Worm (Caenorhabditis elegans): Measurements from ENCODE around the gene mgrn-1.

Gene mgrn-1

ce11 chrX:14297209-14297608 is 14.3 kb downstream of the mgrn-1 start (continued):
- TF ChIP-seq egl-5 (tag; optimal IDR thresholded peaks at IDR 0.05): peak; percentile 37
- no peak for TF ChIP-seq nhr-28 (tag; optimal IDR thresholded peaks at IDR 0.05)
- TF ChIP-seq fkh-2 (tag; optimal IDR thresholded peaks at IDR 0.05): no peak
- peak; percentile 30 for TF ChIP-seq elt-2 (tag; optimal IDR thresholded peaks at IDR 0.05)
- TF ChIP-seq pha-4 (tag; optimal IDR thresholded peaks at IDR 0.05): peak; percentile 80
- no peak for TF ChIP-seq ZK546.5 (tag; optimal IDR thresholded peaks at IDR 0.05)
- TF ChIP-seq ztf-4 (tag; optimal IDR thresholded peaks at IDR 0.05): no peak
- no peak for TF ChIP-seq nhr-12 (tag; optimal IDR thresholded peaks at IDR 0.05)
- no peak for TF ChIP-seq fos-1 (tag; optimal IDR thresholded peaks at IDR 0.05)
- peak; percentile 50 for TF ChIP-seq jun-1 (tag; optimal IDR thresholded peaks at IDR 0.05)
- TF ChIP-seq ama-1 (optimal IDR thresholded peaks at IDR 0.05): no peak
- peak; percentile 10 for TF ChIP-seq pqm-1 (tag; optimal IDR thresholded peaks at IDR 0.05)
- TF ChIP-seq eor-1 (tag; optimal IDR thresholded peaks at IDR 0.05): no peak

ce11 chrX:14296559-14296958 is 14.9 kb downstream of the mgrn-1 start, which contains the start of gene madd-3:
madd-3 (minus strand) TSS chrX:14296659.
- TF ChIP-seq jun-1 (tag; optimal IDR thresholded peaks at IDR 0.05) (no peak), ceh-82 (tag; optimal IDR thresholded peaks at IDR 0.05) (no peak)

DNA sequence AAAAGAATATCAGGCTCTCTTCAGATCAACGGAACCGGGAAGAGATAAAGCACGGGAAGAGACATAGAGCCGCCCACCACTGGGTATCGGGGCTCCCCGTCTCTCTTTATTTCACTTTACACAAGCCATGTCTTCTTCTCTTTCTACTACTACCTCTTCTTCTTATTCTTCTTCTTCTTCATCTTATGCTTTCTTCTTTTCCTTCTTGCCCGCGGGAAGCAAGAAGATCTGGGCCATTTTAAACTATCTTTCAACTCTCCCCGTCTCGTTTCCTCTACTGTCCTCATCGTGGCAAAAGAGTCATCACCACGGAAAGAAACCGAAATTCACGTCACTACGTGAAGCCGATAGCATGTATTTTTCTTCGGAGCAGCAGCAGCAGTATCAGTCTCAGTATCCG is 18.9 kb downstream of the mgrn-1 start:
- TF ChIP-seq egl-27 (tag; optimal IDR thresholded peaks at IDR 0.05) (no peak), nhr-237 (tag; optimal IDR thresholded peaks at IDR 0.05) (no peak), lin-15B (tag; optimal IDR thresholded peaks at IDR 0.05) (no peak), ZK546.5 (tag; optimal IDR thresholded peaks at IDR 0.05) (no peak), nhr-11 (tag; optimal IDR thresholded peaks at IDR 0.05) (no peak), nhr-28 (tag; optimal IDR thresholded peaks at IDR 0.05) (no peak), nfya-1 (tag; optimal IDR thresholded peaks at IDR 0.05; ENCODE audit: insufficient read depth) (no peak), unc-62 (GFP tag; optimal IDR thresholded peaks at IDR 0.05) (no peak), ztf-4 (tag; optimal IDR thresholded peaks at IDR 0.05) (no peak)

DNA sequence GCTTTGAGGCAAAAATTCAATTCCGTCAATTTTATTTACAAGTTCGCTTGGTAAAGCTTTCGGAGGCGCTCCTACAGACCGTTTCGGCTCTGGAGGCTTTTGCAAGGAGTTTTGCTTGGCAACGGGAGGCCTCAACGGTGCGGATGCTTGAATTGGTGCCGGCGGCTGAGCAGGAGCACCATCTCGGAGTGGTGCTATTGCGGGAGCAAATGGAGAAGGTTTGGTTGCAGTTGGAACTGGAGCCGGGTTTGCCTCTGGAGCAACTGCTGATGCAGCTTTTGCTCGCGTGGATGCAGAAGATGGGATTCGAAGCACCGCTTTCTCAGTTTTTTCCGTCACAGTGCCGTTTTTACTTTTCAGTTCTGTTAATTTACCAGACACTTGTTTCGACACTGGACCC is 21.5 kb downstream of the mgrn-1 start:
- TF ChIP-seq fkh-10 (GFP tag; optimal IDR thresholded peaks at IDR 0.05): no peak
- TF ChIP-seq lin-39 (tag; optimal IDR thresholded peaks at IDR 0.05): no peak
- TF ChIP-seq nhr-25 (tag; optimal IDR thresholded peaks at IDR 0.05): no peak
- no peak for TF ChIP-seq ceh-9 (tag; optimal IDR thresholded peaks at IDR 0.05)
- no peak for TF ChIP-seq ceh-82 (tag; optimal IDR thresholded peaks at IDR 0.05)
- TF ChIP-seq daf-12 (tag; optimal IDR thresholded peaks at IDR 0.05): no peak
- TF ChIP-seq zag-1 (tag; optimal IDR thresholded peaks at IDR 0.05): no peak
- TF ChIP-seq egl-27 (tag; optimal IDR thresholded peaks at IDR 0.05): no peak
- TF ChIP-seq lin-15B (tag; optimal IDR thresholded peaks at IDR 0.05): no peak
- no peak for TF ChIP-seq elt-1 (tag; optimal IDR thresholded peaks at IDR 0.05)
- TF ChIP-seq nhr-28 (tag; optimal IDR thresholded peaks at IDR 0.05): no peak
- no peak for TF ChIP-seq snpc-4 (tag; optimal IDR thresholded peaks at IDR 0.05)
- no peak for TF ChIP-seq ztf-11 (tag; optimal IDR thresholded peaks at IDR 0.05)
- no peak for TF ChIP-seq R02D3.7 (tag; optimal IDR thresholded peaks at IDR 0.05)
- TF ChIP-seq tbx-2 (tag; optimal IDR thresholded peaks at IDR 0.05): no peak
- no peak for TF ChIP-seq nhr-43 (tag; optimal IDR thresholded peaks at IDR 0.05; ENCODE audit: poor library complexity, severe bottlenecking)

ce11 chrX:14287888-14288287 is 23.6 kb downstream of the mgrn-1 start:
- peak; percentile 14 for TF ChIP-seq nfya-1 (tag; optimal IDR thresholded peaks at IDR 0.05; ENCODE audit: insufficient read depth)
- TF ChIP-seq nhr-237 (tag; optimal IDR thresholded peaks at IDR 0.05): no peak
- peak; percentile 89 for TF ChIP-seq nhr-11 (tag; optimal IDR thresholded peaks at IDR 0.05)
- TF ChIP-seq lin-39 (tag; optimal IDR thresholded peaks at IDR 0.05): peak; percentile 9
- TF ChIP-seq zag-1 (tag; optimal IDR thresholded peaks at IDR 0.05): no peak

ce11 chrX:14281526-14281925 is 30.0 kb downstream of the mgrn-1 start, which contains the start of gene E02H4.2:
E02H4.2 (minus strand) TSS chrX:14281626.
- TF ChIP-seq ceh-28 (tag; optimal IDR thresholded peaks at IDR 0.05) (no peak), nhr-23 (tag; optimal IDR thresholded peaks at IDR 0.05) (no peak), jun-1 (tag; optimal IDR thresholded peaks at IDR 0.05) (no peak), pqm-1 (tag; optimal IDR thresholded peaks at IDR 0.05) (no peak), fkh-10 (GFP tag; optimal IDR thresholded peaks at IDR 0.05) (no peak), sea-2 (GFP tag; optimal IDR thresholded peaks at IDR 0.05) (no peak), tbx-2 (tag; optimal IDR thresholded peaks at IDR 0.05) (no peak), lin-39 (tag; optimal IDR thresholded peaks at IDR 0.05) (no peak), pha-4 (tag; optimal IDR thresholded peaks at IDR 0.05) (no peak), fkh-2 (tag; optimal IDR thresholded peaks at IDR 0.05) (no peak), mdl-1 (tag; optimal IDR thresholded peaks at IDR 0.05) (no peak), eor-1 (tag; optimal IDR thresholded peaks at IDR 0.05) (no peak), nhr-43 (tag; optimal IDR thresholded peaks at IDR 0.05; ENCODE audit: poor library complexity, severe bottlenecking) (no peak), nhr-28 (tag; optimal IDR thresholded peaks at IDR 0.05) (no peak), nhr-11 (tag; optimal IDR thresholded peaks at IDR 0.05) (no peak), nhr-76 (tag; optimal IDR thresholded peaks at IDR 0.05) (no peak), nhr-25 (tag; optimal IDR thresholded peaks at IDR 0.05) (no peak), ceh-16 (tag; optimal IDR thresholded peaks at IDR 0.05) (no peak)
